Worm (Caenorhabditis elegans) whole organism, L4 larva: ENCODE measurements around the gene ifb-1.

Source experiments
- F37D6.2 ChIP-seq: sonication (generic microtip); optimal IDR thresholded peaks from 2 replicates; lab custom pipeline; 2016; ENCODE audit warnings: mild to moderate bottlenecking, missing genetic modification characterization, missing compliant biosample characterization
- F44E2.7 ChIP-seq: fragments of 200-800 bp; sonication (Bioruptor generic); IDR thresholded peaks from 2 replicates; pipeline ENCODE4 v2.1.2; 2022; ENCODE audit warnings: missing genetic modification characterization, missing compliant biosample characterization
- Y48G9A.11 ChIP-seq: fragments of 200-800 bp; sonication (Bioruptor generic); IDR thresholded peaks from 2 replicates; pipeline ENCODE4 v1.3.6; 2022; ENCODE audit warnings: missing genetic modification reagents, missing genetic modification characterization, missing compliant biosample characterization
- ZK337.2 ChIP-seq: fragments of 200-800 bp; sonication (Bioruptor generic); IDR thresholded peaks from 2 replicates; pipeline ENCODE4 v1.3.6; 2022; ENCODE audit warnings: missing genetic modification reagents, missing genetic modification characterization, missing compliant biosample characterization
- aly-2 ChIP-seq: sonication (generic microtip); optimal IDR thresholded peaks from 2 replicates; lab custom pipeline; 2018; ENCODE audit warnings: missing biosample characterization, missing genetic modification characterization
- ceh-28 ChIP-seq: fragments of 150-350 bp; optimal IDR thresholded peaks from 2 replicates; lab custom pipeline; 2014; ENCODE audit warnings: missing biosample characterization, missing genetic modification reagents, missing genetic modification characterization
- ceh-32 ChIP-seq: sonication (generic microtip); optimal IDR thresholded peaks from 2 replicates; lab custom pipeline; 2016; ENCODE audit warnings: mild to moderate bottlenecking, missing genetic modification characterization, missing compliant biosample characterization; ENCODE audit not compliant: poor library complexity
- ceh-44 ChIP-seq: fragments of 200-800 bp; sonication (Bioruptor generic); IDR thresholded peaks from 2 replicates; pipeline ENCODE4 v1.3.6; 2022; ENCODE audit warnings: missing genetic modification reagents, missing genetic modification characterization, missing compliant biosample characterization
- ces-1 ChIP-seq: fragments of 150-350 bp; sonication (generic microtip); optimal IDR thresholded peaks from 4 replicates; lab custom pipeline; 2014; ENCODE audit warnings: missing biosample characterization, missing genetic modification reagents, missing genetic modification characterization
- cey-2 ChIP-seq: sonication (generic microtip); optimal IDR thresholded peaks from 3 replicates; lab custom pipeline; 2017; ENCODE audit warnings: missing genetic modification characterization, mild to moderate bottlenecking, missing compliant biosample characterization, antibody characterized with exemption, borderline replicate concordance; ENCODE audit not compliant: insufficient read depth
- ctbp-1 ChIP-seq: fragments of 200-800 bp; sonication (Bioruptor generic); IDR thresholded peaks from 2 replicates; pipeline ENCODE4 v1.3.6; 2022; ENCODE audit warnings: missing genetic modification reagents, missing genetic modification characterization, missing compliant biosample characterization
- daf-12 ChIP-seq: fragments of 150-350 bp; optimal IDR thresholded peaks from 2 replicates; lab custom pipeline; 2014; ENCODE audit warnings: missing biosample characterization, missing genetic modification reagents, missing genetic modification characterization
- daf-16 ChIP-seq, 3 experiments: sonication (generic microtip); optimal IDR thresholded peaks; 2 replicates each; lab custom pipeline; 2016 to 2017; ENCODE audit warnings: missing genetic modification characterization in 3 of 3, missing genetic modification reagents in 3 of 3, mild to moderate bottlenecking in 2 of 3, missing compliant biosample characterization in 2 of 3, missing biosample characterization in 1 of 3, moderate library complexity in 1 of 3
- dmd-6 ChIP-seq: fragments of 200-800 bp; sonication (Bioruptor generic); IDR thresholded peaks from 2 replicates; pipeline ENCODE4 v1.3.6; 2022; ENCODE audit warnings: missing genetic modification reagents, missing genetic modification characterization, missing compliant biosample characterization
- dmd-8 ChIP-seq: fragments of 200-800 bp; sonication (Bioruptor generic); IDR thresholded peaks from 2 replicates; pipeline ENCODE4 v1.3.6; 2022; ENCODE audit warnings: missing genetic modification characterization, missing compliant biosample characterization
- fos-1 ChIP-seq: fragments of 150-350 bp; optimal IDR thresholded peaks from 2 replicates; lab custom pipeline; 2014; ENCODE audit warnings: missing biosample characterization, missing genetic modification characterization
- gei-8 ChIP-seq: fragments of 200-800 bp; sonication (Bioruptor generic); optimal IDR thresholded peaks from 2 replicates; lab custom pipeline; 2018; ENCODE audit warnings: mild to moderate bottlenecking, missing genetic modification characterization, missing compliant biosample characterization
- hif-1 ChIP-seq, 2 experiments: sonication (generic microtip); optimal IDR thresholded peaks; 2 replicates each; lab custom pipeline; 2016 to 2017; ENCODE audit warnings: missing compliant biosample characterization in 2 of 2, missing genetic modification characterization in 2 of 2, missing genetic modification reagents in 2 of 2, missing genotype in 2 of 2, mild to moderate bottlenecking in 1 of 2
- hlh-30 ChIP-seq: sonication (generic microtip); optimal IDR thresholded peaks from 2 replicates; lab custom pipeline; 2017; ENCODE audit warnings: antibody characterized with exemption, mild to moderate bottlenecking, missing genetic modification characterization, missing compliant biosample characterization; ENCODE audit not compliant: insufficient read depth
- lin-13 ChIP-seq: fragments of 150-350 bp; optimal IDR thresholded peaks from 2 replicates; lab custom pipeline; 2014; ENCODE audit warnings: missing biosample characterization, missing genetic modification reagents, missing genetic modification characterization
- lin-29 ChIP-seq: fragments of 200-800 bp; sonication (Bioruptor generic); IDR thresholded peaks from 2 replicates; pipeline ENCODE4 v1.3.6; 2022; ENCODE audit warnings: missing genetic modification reagents, missing genetic modification characterization, missing compliant biosample characterization
- lir-3 ChIP-seq: sonication (generic microtip); optimal IDR thresholded peaks from 2 replicates; lab custom pipeline; 2016; ENCODE audit warnings: mild to moderate bottlenecking, missing genetic modification characterization, missing compliant biosample characterization
- lsy-2 ChIP-seq, 2 experiments: fragments of 150-350 bp in 1 of 2; sonication (generic microtip) in 1 of 2; optimal IDR thresholded peaks; 2 replicates each; lab custom pipeline; 2014 to 2017; ENCODE audit warnings: missing biosample characterization in 2 of 2, missing genetic modification characterization in 2 of 2
- madf-5 ChIP-seq, 2 experiments: fragments of 200-800 bp; sonication (Bioruptor generic); IDR thresholded peaks; 2 replicates each; pipeline ENCODE4 v1.3.6; 2022; ENCODE audit warnings: missing compliant biosample characterization in 2 of 2, missing genetic modification characterization in 2 of 2
- mep-1 ChIP-seq: fragments of 150-350 bp; sonication (generic microtip); optimal IDR thresholded peaks from 3 replicates; lab custom pipeline; 2014; ENCODE audit warnings: missing biosample characterization, missing genetic modification characterization
- mes-2 ChIP-seq: sonication (generic microtip); optimal IDR thresholded peaks from 2 replicates; lab custom pipeline; 2016; ENCODE audit warnings: missing genotype, mild to moderate bottlenecking, missing genetic modification characterization, missing compliant biosample characterization; ENCODE audit not compliant: poor library complexity, severe bottlenecking
- nhr-102 ChIP-seq: sonication (generic microtip); optimal IDR thresholded peaks from 2 replicates; lab custom pipeline; 2016; ENCODE audit warnings: mild to moderate bottlenecking, missing genetic modification characterization, moderate library complexity, missing compliant biosample characterization
- nhr-28 ChIP-seq: fragments of 150-350 bp; optimal IDR thresholded peaks from 2 replicates; lab custom pipeline; 2014; ENCODE audit warnings: missing biosample characterization, missing genetic modification characterization
- nhr-41 ChIP-seq: fragments of 200-800 bp; sonication (Bioruptor generic); IDR thresholded peaks from 2 replicates; pipeline ENCODE4 v1.3.6; 2022; ENCODE audit warnings: missing genetic modification reagents, missing genetic modification characterization, missing compliant biosample characterization
- nhr-48 ChIP-seq: sonication (generic microtip); optimal IDR thresholded peaks from 2 replicates; lab custom pipeline; 2016; ENCODE audit warnings: mild to moderate bottlenecking, missing genetic modification characterization, missing compliant biosample characterization
- nhr-6 ChIP-seq: fragments of 150-350 bp; optimal IDR thresholded peaks from 2 replicates; lab custom pipeline; 2014; ENCODE audit warnings: missing biosample characterization, missing genetic modification characterization
- nhr-77 ChIP-seq: fragments of 150-350 bp; optimal IDR thresholded peaks from 2 replicates; lab custom pipeline; 2014; ENCODE audit warnings: missing biosample characterization, missing genetic modification characterization
- pha-4 ChIP-seq, 2 experiments: fragments of 150-350 bp in 1 of 2; fragments of 200-800 bp in 1 of 2; sonication (Bioruptor generic) in 1 of 2; IDR thresholded peaks in 1 of 2; optimal IDR thresholded peaks in 1 of 2; 2 replicates each; pipeline versions ENCODE4 v1.3.6 to Lab custom; 2014 to 2022; ENCODE audit warnings: missing genetic modification characterization in 2 of 2, missing genetic modification reagents in 2 of 2, missing biosample characterization in 1 of 2, missing compliant biosample characterization in 1 of 2
- php-3 ChIP-seq: fragments of 200-800 bp; sonication (Bioruptor generic); IDR thresholded peaks from 2 replicates; pipeline ENCODE4 v1.3.6; 2022; ENCODE audit warnings: missing genetic modification reagents, missing genetic modification characterization, missing compliant biosample characterization
- rbr-2 ChIP-seq: sonication (generic microtip); optimal IDR thresholded peaks from 2 replicates; lab custom pipeline; 2016; ENCODE audit warnings: missing genotype, missing genetic modification characterization, missing compliant biosample characterization
- saeg-2 ChIP-seq: fragments of 200-800 bp; sonication (Bioruptor generic); IDR thresholded peaks from 2 replicates; pipeline ENCODE4 v1.3.6; 2022; ENCODE audit warnings: missing genetic modification reagents, missing genetic modification characterization, missing compliant biosample characterization
- set-16 ChIP-seq: fragments of 200-800 bp; sonication (Bioruptor generic); IDR thresholded peaks from 2 replicates; pipeline ENCODE4 v1.3.6; 2022; ENCODE audit warnings: missing genetic modification reagents, missing genetic modification characterization, missing compliant biosample characterization
- spr-1 ChIP-seq: sonication (generic microtip); optimal IDR thresholded peaks from 2 replicates; lab custom pipeline; 2016; ENCODE audit warnings: mild to moderate bottlenecking, missing genetic modification characterization, missing compliant biosample characterization
- spr-3 ChIP-seq: fragments of 200-800 bp; sonication (Bioruptor generic); optimal IDR thresholded peaks from 2 replicates; lab custom pipeline; 2018; ENCODE audit warnings: mild to moderate bottlenecking, missing genetic modification characterization, missing compliant biosample characterization
- tag-97 ChIP-seq: fragments of 200-800 bp; sonication (Bioruptor generic); IDR thresholded peaks from 2 replicates; pipeline ENCODE4 v1.3.6; 2022; ENCODE audit warnings: missing genetic modification characterization, missing compliant biosample characterization
- unc-62 ChIP-seq, 3 experiments: fragments of 150-350 bp in 1 of 3; sonication (generic microtip); optimal IDR thresholded peaks in 2 of 3; peaks in 1 of 3; 1 replicate in 1 of 3; 2 replicates in 2 of 3; lab custom pipeline; 2014 to 2017; ENCODE audit warnings: missing biosample characterization in 3 of 3, missing genetic modification characterization in 3 of 3, missing genetic modification reagents in 3 of 3, missing genotype in 1 of 3
- ztf-7 ChIP-seq: fragments of 150-350 bp; optimal IDR thresholded peaks from 2 replicates; lab custom pipeline; 2014; ENCODE audit warnings: missing biosample characterization, missing genetic modification characterization

Gene ifb-1

DNA sequence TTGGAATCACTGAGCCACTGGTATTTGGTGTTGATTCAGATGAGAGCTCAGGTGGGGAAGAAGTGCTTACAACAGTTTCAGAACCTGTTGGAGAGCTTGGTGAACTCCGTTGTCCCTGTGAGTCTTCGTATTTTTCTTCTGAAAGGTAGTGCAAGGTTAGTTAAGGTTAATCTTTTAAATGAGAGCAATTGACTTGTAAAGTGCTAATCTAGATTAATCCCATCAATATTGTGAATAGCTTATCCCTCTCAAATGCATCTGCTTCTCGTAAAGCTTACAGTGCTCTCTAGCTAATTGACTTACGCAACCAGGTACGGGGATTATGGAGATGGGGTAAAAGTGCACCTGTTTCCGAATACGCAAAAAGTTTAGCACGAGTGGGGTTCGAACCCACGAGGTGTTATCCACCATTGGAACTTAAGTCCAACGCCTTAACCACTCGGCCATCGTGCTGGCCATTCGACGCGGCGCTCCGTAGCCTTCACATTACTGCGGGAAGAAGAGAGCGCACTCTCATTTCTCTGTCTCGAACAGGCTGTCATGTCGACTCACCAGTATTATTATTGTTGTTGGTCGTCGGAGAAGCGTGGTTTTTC, 7.2 kb downstream of the ifb-1 start (continued):
- TF ChIP-seq php-3 (GFP tag; lab: Robert Waterston, UW) (peak; percentile 53), aly-2 (tag; lab: Kevin White, UChicago) (no peak), spr-3 (peak; percentile 1), nhr-28 (tag; lab: Kevin White, UChicago) (peak; percentile 34), nhr-102 (tag; lab: Kevin White, UChicago) (peak; percentile 14), cey-2 (tag; lab: Kevin White, UChicago) (no peak), ZK337.2 (GFP tag; lab: Robert Waterston, UW) (0 out of 2 replicates have a peak, but pooled peaks have one; percentile 56), gei-8 (no peak), ceh-44 (GFP tag; lab: Robert Waterston, UW) (0 out of 2 replicates have a peak, but pooled peaks have one; percentile 13), saeg-2 (GFP tag; lab: Robert Waterston, UW) (0 out of 2 replicates have a peak, but pooled peaks have one; percentile 43), nhr-41 (GFP tag; lab: Robert Waterston, UW) (peak; percentile 54; the same call in 1 of the 2 replicates), ztf-7 (tag; lab: Kevin White, UChicago) (peak; percentile 34), lir-3 (no peak), Y48G9A.11 (GFP tag; lab: Robert Waterston, UW) (peak; percentile 59; the same call in 1 of the 2 replicates), madf-5 (GFP tag; IDR thresholded peaks at IDR 0.05; lab: Robert Waterston, UW) (0 out of 4 replicates have a peak, but pooled peaks of 1 of the 2 experiments have one; percentile 15), dmd-8 (GFP tag; lab: Robert Waterston, UW) (peak; percentile 67; the same call in 1 of the 2 replicates), F44E2.7 (GFP tag; lab: Robert Waterston, UW) (0 out of 2 replicates have a peak, but pooled peaks have one; percentile 75), rbr-2 (tag; lab: Kevin White, UChicago) (peak; percentile 49), ctbp-1 (peak; percentile 70), hif-1 (tag; optimal IDR thresholded peaks at IDR 0.05; lab: Kevin White, UChicago) (peak in 1 of 2 experiments; percentile 31), lsy-2 (tag; optimal IDR thresholded peaks at IDR 0.05; lab: Kevin White, UChicago) (no peak), daf-16 (GFP tag; optimal IDR thresholded peaks at IDR 0.05; lab: Kevin White, UChicago) (peak in 1 of 2 experiments; percentile 33), daf-16 (tag; optimal IDR thresholded peaks at IDR 0.05; lab: Kevin White, UChicago) (no peak), set-16 (GFP tag; lab: Robert Waterston, UW) (peak; percentile 33; the same call in 1 of the 2 replicates), mes-2 (tag; lab: Kevin White, UChicago) (peak; percentile 77), lin-29 (GFP tag; lab: Robert Waterston, UW) (0 out of 2 replicates have a peak, but pooled peaks have one; percentile 27), lin-13 (peak; percentile 48), mep-1 (tag; lab: Kevin White, UChicago) (peak; percentile 62), hlh-30 (tag; lab: Kevin White, UChicago) (peak; percentile 59), spr-1 (tag; lab: Kevin White, UChicago) (peak; percentile 23)

DNA sequence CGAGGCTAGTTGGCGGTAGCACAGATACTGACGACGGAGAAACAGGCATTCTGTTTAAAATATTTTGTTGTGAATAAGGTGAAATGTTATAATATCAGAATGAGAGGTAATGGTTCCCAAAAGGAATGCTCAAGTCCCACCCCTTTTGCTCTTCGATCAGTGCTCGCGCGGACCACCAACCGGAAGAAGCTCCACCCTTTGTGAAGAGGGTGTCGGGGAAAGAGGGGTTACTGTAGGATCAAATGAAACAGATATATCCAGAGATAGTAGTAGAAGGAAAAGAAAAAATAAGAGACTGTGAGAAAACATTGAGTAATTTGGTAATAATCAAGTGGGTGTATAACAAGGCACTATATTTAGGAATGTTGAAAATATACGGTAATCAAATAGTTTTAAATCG, 8.7 kb downstream of the ifb-1 start, which contains the start of the genes dmd-5 and F10C1.1:
TSS of gene dmd-5 (minus strand) at position 101 of the 400 bp plus-strand sequence.
TSS of gene F10C1.1 (plus strand) at position 110 of the 400 bp plus-strand sequence.
- TF ChIP-seq unc-62 (GFP tag; optimal IDR thresholded peaks at IDR 0.05 in 1 of 2; lab: Kevin White, UChicago) (peak in 1 of 2 experiments; percentile 20), unc-62 (tag; optimal IDR thresholded peaks at IDR 0.05; lab: Kevin White, UChicago) (no peak), F37D6.2 (no peak)

DNA sequence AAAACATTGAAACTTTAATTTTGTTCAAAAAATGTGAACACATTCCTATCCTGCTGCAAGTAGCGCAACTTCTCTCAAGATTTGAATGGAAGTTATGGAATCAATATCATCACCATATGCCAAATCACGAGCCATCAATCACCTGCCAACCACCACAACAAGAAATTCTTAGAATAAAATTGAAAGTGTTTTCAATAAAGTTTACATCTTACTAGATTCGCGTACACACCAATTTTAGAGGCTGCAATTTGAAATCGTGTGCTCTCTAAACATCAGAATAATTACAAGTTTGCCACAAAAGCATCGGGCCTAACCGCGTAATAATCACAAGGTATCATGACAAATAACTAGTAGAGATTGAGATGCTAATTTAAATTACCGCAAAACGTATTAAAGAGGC, 9.5 kb downstream of the ifb-1 start:
- no peak for TF ChIP-seq dmd-6 (GFP tag; lab: Robert Waterston, UW)
- TF ChIP-seq lin-29 (GFP tag; lab: Robert Waterston, UW): no peak
- no peak for TF ChIP-seq tag-97 (GFP tag; lab: Robert Waterston, UW)
- no peak for TF ChIP-seq nhr-6
- no peak for TF ChIP-seq pha-4 (GFP tag; IDR thresholded peaks at IDR 0.05; lab: Robert Waterston, UW)
- no peak for TF ChIP-seq pha-4 (tag; optimal IDR thresholded peaks at IDR 0.05; lab: Kevin White, UChicago)
- no peak for TF ChIP-seq nhr-77 (tag; lab: Kevin White, UChicago)
- no peak for TF ChIP-seq nhr-48 (tag; lab: Kevin White, UChicago)
- no peak for TF ChIP-seq fos-1
- no peak for TF ChIP-seq ceh-32
- no peak for TF ChIP-seq ces-1 (GFP tag; lab: Kevin White, UChicago)
- TF ChIP-seq daf-12 (tag; lab: Kevin White, UChicago): no peak
- TF ChIP-seq ceh-28 (tag; lab: Kevin White, UChicago): no peak
- TF ChIP-seq, all 104 proteins: peak for 0
